Fruit fly (Drosophila melanogaster) whole organism, wandering third instar larva: ENCODE data around the gene CG1638.
A peak's percentile ranks its signal among the peaks of the same experiment; 100 is the strongest.

Experiments
- CrebA ChIP-seq: fragments of 200-800 bp; sonication (Bioruptor generic); optimal IDR thresholded peaks from 2 replicates; lab custom pipeline; 2016; ENCODE audit warnings: missing biosample characterization, mild to moderate bottlenecking, missing genetic modification characterization, borderline replicate concordance
- Vsx2 ChIP-seq: fragments of 200-300, 225-300 bp; sonication (Bioruptor generic); optimal IDR thresholded peaks from 2 replicates; lab custom pipeline; 2018; ENCODE audit warnings: missing biosample characterization, missing genetic modification characterization; ENCODE audit not compliant: partially characterized antibody
- dsf ChIP-seq: sonication (Bioruptor generic); optimal IDR thresholded peaks from 2 replicates; lab custom pipeline; 2016; ENCODE audit warnings: missing biosample characterization, missing genetic modification characterization, borderline replicate concordance
- rgr ChIP-seq: fragments of 200-800 bp; sonication (Bioruptor generic); optimal IDR thresholded peaks from 3 replicates; lab custom pipeline; 2016; ENCODE audit warnings: missing biosample characterization, mild to moderate bottlenecking, missing genetic modification characterization
- woc ChIP-seq: sonication (Bioruptor generic); optimal IDR thresholded peaks from 2 replicates; lab custom pipeline; 2016; ENCODE audit warnings: missing biosample characterization, mild to moderate bottlenecking, missing genetic modification characterization

Gene CG1638

DNA sequence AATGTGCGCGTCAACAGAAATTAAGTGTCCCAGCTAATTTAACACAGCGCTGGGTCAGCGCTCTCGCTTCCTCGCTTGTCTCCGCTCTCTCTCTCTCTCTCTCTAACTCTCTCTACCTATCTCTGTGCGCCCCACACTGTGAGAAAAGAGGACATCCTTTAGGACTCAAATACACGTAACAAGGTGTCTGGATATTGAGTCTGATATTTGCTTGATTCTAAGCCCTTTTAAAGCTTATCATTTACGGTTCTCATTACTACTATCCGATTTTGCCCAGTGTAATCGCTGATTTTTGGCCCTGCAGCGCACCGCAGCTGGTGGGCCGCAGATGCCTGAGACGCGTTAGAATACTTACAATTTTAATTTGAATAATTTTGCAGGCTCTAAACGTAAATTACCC is 46.1 kb downstream of the CG1638 start:
- TF ChIP-seq dsf (no peak), woc (no peak), Vsx2 (GFP tag; lab: Kevin White, UChicago) (no peak), rgr (peak; percentile 5), CrebA (GFP tag; lab: Kevin White, UChicago) (no peak)
